Worm (Caenorhabditis elegans): Measurements from ENCODE around the gene F40G12.2.

- TF ChIP-seq him-1 (tag; optimal IDR thresholded peaks at IDR 0.05), result no peak
- TF ChIP-seq W03F9.2 (tag; optimal IDR thresholded peaks at IDR 0.05), result no peak
These were observed 45.6 kb downstream of the F40G12.2 start, which contains the start of gene T16A9.5 for ce11 chrV:14215106-14215505.

Measured in whole organism, L4/young adult.